Fruit fly (Drosophila melanogaster) whole organism, prepupa: ENCODE measurements around the gene CG31342.
A peak's percentile ranks its signal among the peaks of the same experiment; 100 is the strongest.

ENCODE experiments used
- Blimp-1 ChIP-seq: fragments of 200-800 bp; sonication (Bioruptor generic); optimal IDR thresholded peaks from 3 replicates; lab custom pipeline; 2017; ENCODE audit warnings: missing biosample characterization, missing genetic modification characterization, mild to moderate bottlenecking, moderate library complexity, missing genetic modification reagents
- CG10669 ChIP-seq: fragments of 200-800 bp; sonication (Bioruptor generic); optimal IDR thresholded peaks from 3 replicates; lab custom pipeline; 2018; ENCODE audit warnings: missing biosample characterization, mild to moderate bottlenecking, missing genetic modification characterization, moderate library complexity
- CG11294 ChIP-seq: fragments of 200-800 bp; sonication (Bioruptor generic); IDR thresholded peaks from 2 replicates; pipeline ENCODE4 v1.3.6; 2022; ENCODE audit warnings: missing biosample characterization, missing genetic modification characterization
- CG11762 ChIP-seq: fragments of 200-800 bp; sonication (Bioruptor generic); optimal IDR thresholded peaks from 3 replicates; lab custom pipeline; 2016; ENCODE audit warnings: missing biosample characterization, missing genetic modification characterization; ENCODE audit not compliant: insufficient read depth
- CG11902 ChIP-seq: fragments of 200-800 bp; sonication (Bioruptor generic); optimal IDR thresholded peaks from 3 replicates; lab custom pipeline; 2016; ENCODE audit warnings: missing biosample characterization, missing genetic modification characterization
- CG3032 ChIP-seq: fragments of 200-800 bp; optimal IDR thresholded peaks from 2 replicates; lab custom pipeline; 2019; ENCODE audit warnings: missing biosample characterization, mild to moderate bottlenecking, missing genetic modification characterization, moderate library complexity
- CG31627 ChIP-seq: fragments of 200-800 bp; sonication (Bioruptor generic); optimal IDR thresholded peaks from 3 replicates; lab custom pipeline; 2016; ENCODE audit warnings: missing biosample characterization, missing genetic modification characterization
- CG6276 ChIP-seq: fragments of 200-800 bp; sonication (Bioruptor generic); optimal IDR thresholded peaks from 2 replicates; lab custom pipeline; 2017; ENCODE audit warnings: missing biosample characterization, mild to moderate bottlenecking, missing genetic modification characterization
- CG6792 ChIP-seq: fragments of 200-800 bp; sonication (Bioruptor generic); optimal IDR thresholded peaks from 3 replicates; lab custom pipeline; 2016; ENCODE audit warnings: missing biosample characterization, missing genetic modification characterization
- CG7368 ChIP-seq: fragments of 200-800 bp; sonication (Bioruptor generic); optimal IDR thresholded peaks from 3 replicates; lab custom pipeline; 2016; ENCODE audit warnings: missing biosample characterization, missing genetic modification characterization
- CG8119 ChIP-seq: fragments of 200-800 bp; sonication (Bioruptor generic); IDR thresholded peaks from 3 replicates; pipeline ENCODE4 v1.3.6; 2022; ENCODE audit warnings: missing biosample characterization, missing genetic modification characterization
- CG8632 ChIP-seq: fragments of 200-800 bp; sonication (Bioruptor generic); optimal IDR thresholded peaks from 3 replicates; lab custom pipeline; 2016; ENCODE audit warnings: missing biosample characterization, missing genetic modification characterization
- CG9139 ChIP-seq: fragments of 200-800 bp; sonication (Bioruptor generic); optimal IDR thresholded peaks from 3 replicates; lab custom pipeline; 2017; ENCODE audit warnings: missing biosample characterization, mild to moderate bottlenecking, missing genetic modification characterization
- Eip78C ChIP-seq: fragments of 200-800 bp; sonication (Bioruptor generic); peaks from one replicate; lab custom pipeline; 2016; ENCODE audit warnings: missing biosample characterization, missing genetic modification characterization
- Eip93F ChIP-seq: fragments of 200-800 bp; sonication (Bioruptor generic); optimal IDR thresholded peaks from 2 replicates; lab custom pipeline; 2016; ENCODE audit warnings: missing biosample characterization, mild to moderate bottlenecking, missing genetic modification characterization
- Gug ChIP-seq: fragments of 200-800 bp; sonication (Bioruptor generic); IDR thresholded peaks from 2 replicates; pipeline ENCODE4 v1.3.6; 2022; ENCODE audit warnings: missing biosample characterization, missing genetic modification characterization
- Hr38 ChIP-seq: sonication (Bioruptor generic); optimal IDR thresholded peaks from 2 replicates; lab custom pipeline; 2016; ENCODE audit warnings: missing biosample characterization, missing genetic modification characterization
- Hr4 ChIP-seq: fragments of 200-800 bp; sonication (Bioruptor generic); optimal IDR thresholded peaks from 3 replicates; lab custom pipeline; 2016; ENCODE audit warnings: missing biosample characterization, missing genetic modification characterization
- Lpt ChIP-seq: fragments of 200-800 bp; sonication (Bioruptor generic); optimal IDR thresholded peaks from 3 replicates; lab custom pipeline; 2016; ENCODE audit warnings: missing biosample characterization, missing genetic modification characterization
- OdsH ChIP-seq: fragments of 200-800 bp; sonication (Bioruptor generic); optimal IDR thresholded peaks from 3 replicates; lab custom pipeline; 2016; ENCODE audit warnings: missing biosample characterization, missing genetic modification characterization
- Sox15 ChIP-seq: fragments of 200-800 bp; sonication (Bioruptor generic); optimal IDR thresholded peaks from 3 replicates; lab custom pipeline; 2016; ENCODE audit warnings: missing biosample characterization, missing genetic modification characterization
- acj6 ChIP-seq: fragments of 200-800 bp; sonication (Bioruptor generic); optimal IDR thresholded peaks from 3 replicates; lab custom pipeline; 2016; ENCODE audit warnings: missing biosample characterization, missing genetic modification characterization
- cyc ChIP-seq: fragments of 200-800 bp; sonication (Bioruptor generic); optimal IDR thresholded peaks from 3 replicates; lab custom pipeline; 2016; ENCODE audit warnings: missing biosample characterization, missing genetic modification characterization
- dac ChIP-seq: fragments of 200-800 bp; sonication (Bioruptor generic); optimal IDR thresholded peaks from 2 replicates; lab custom pipeline; 2017; ENCODE audit warnings: missing biosample characterization, mild to moderate bottlenecking, missing genetic modification characterization
- dsx ChIP-seq: fragments of 200-800 bp; optimal IDR thresholded peaks from 3 replicates; lab custom pipeline; 2019; ENCODE audit warnings: missing biosample characterization, mild to moderate bottlenecking, missing genetic modification characterization, moderate library complexity; ENCODE audit not compliant: poor library complexity, severe bottlenecking
- eg ChIP-seq: fragments of 200-800 bp; sonication (Bioruptor generic); IDR thresholded peaks from 3 replicates; pipeline ENCODE4 v1.3.6; 2022; ENCODE audit warnings: missing biosample characterization, missing genetic modification characterization
- esn ChIP-seq: fragments of 200-800 bp; sonication (Bioruptor generic); optimal IDR thresholded peaks from 2 replicates; lab custom pipeline; 2016; ENCODE audit warnings: missing biosample characterization, mild to moderate bottlenecking, missing genetic modification characterization, moderate library complexity
- fd59A ChIP-seq: fragments of 200-800 bp; sonication (Bioruptor generic); optimal IDR thresholded peaks from 2 replicates; lab custom pipeline; 2017; ENCODE audit warnings: missing biosample characterization, mild to moderate bottlenecking, missing genetic modification characterization, missing genetic modification reagents
- fkh ChIP-seq: fragments of 200-800 bp; sonication (Bioruptor generic); optimal IDR thresholded peaks from 3 replicates; lab custom pipeline; 2017; ENCODE audit warnings: missing biosample characterization, mild to moderate bottlenecking, missing genetic modification characterization, moderate library complexity
- lz ChIP-seq: fragments of 200-800 bp; sonication (Bioruptor generic); optimal IDR thresholded peaks from 3 replicates; lab custom pipeline; 2016; ENCODE audit warnings: missing biosample characterization, missing genetic modification characterization
- spab ChIP-seq: fragments of 200-800 bp; sonication (Bioruptor generic); optimal IDR thresholded peaks from 2 replicates; lab custom pipeline; 2017; ENCODE audit warnings: missing biosample characterization, mild to moderate bottlenecking, missing genetic modification characterization, missing genetic modification reagents
- ss ChIP-seq, 2 experiments: fragments of 200-800 bp; sonication (Bioruptor generic); optimal IDR thresholded peaks; 2 replicates in 1 of 2; 3 replicates in 1 of 2; lab custom pipeline; 2017 to 2018; ENCODE audit warnings: mild to moderate bottlenecking in 2 of 2, missing biosample characterization in 2 of 2, missing genetic modification characterization in 2 of 2, moderate library complexity in 1 of 2
- svp ChIP-seq: fragments of 200-800 bp; sonication (Bioruptor generic); peaks from one replicate; lab custom pipeline; 2016; ENCODE audit warnings: missing biosample characterization, missing genetic modification characterization
- topi ChIP-seq: fragments of 200-800 bp; sonication (Bioruptor generic); optimal IDR thresholded peaks from 3 replicates; lab custom pipeline; 2016; ENCODE audit warnings: missing biosample characterization, missing genetic modification characterization
- vri ChIP-seq: fragments of 200-800 bp; sonication (Bioruptor generic); optimal IDR thresholded peaks from 3 replicates; lab custom pipeline; 2016; ENCODE audit warnings: missing biosample characterization, mild to moderate bottlenecking, missing genetic modification characterization

The CG31342 gene

DNA sequence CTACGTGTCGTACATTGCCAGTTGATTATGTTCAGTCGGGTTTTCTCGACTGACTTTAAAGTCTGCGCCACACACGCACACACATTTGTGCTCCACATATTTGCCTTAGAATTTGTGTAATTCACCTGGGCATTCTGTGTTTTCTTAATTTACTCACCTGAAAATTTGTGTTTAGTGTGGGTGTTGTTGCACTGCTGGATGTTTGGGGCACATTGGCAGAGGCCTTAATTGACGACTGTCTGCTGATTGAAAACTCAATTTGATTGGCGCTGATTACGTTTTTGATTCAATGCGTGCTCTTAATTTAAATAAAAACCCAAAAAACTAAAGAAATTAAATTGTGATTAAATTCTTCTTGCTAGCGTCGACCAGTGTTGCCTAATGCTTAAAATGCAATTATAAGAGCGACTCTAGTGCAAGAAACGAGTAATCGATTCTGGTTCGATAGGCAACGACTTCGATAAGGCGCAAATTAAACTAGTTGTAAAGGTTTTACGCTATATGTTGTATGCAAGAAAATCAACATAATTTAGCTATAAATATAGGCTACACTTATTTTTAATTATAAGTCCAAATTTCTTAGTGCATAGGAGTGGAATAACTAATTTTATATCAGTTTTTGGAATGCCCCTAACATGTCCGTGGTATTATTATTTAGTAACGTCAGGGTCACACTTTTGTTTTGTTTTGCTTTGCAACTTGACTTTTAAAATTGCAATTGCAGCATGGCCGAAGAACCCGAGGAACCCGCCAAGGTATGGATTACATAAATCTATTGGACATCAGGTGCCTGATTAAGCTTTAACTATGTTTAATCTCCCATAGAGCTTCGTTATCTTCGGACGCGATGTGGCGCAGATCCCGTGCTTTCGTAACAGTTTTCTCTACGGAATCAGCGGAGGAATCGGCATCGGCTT lies 44.7 kb downstream of the CG31342 start, which contains the start of the genes CG46281 and CG46280 (continued):
- TF ChIP-seq dsx (GFP tag; lab: Kevin White, UChicago) (no peak), CG8632 (no peak), Hr38 (GFP tag; lab: Kevin White, UChicago) (no peak), CG9139 (GFP tag; lab: Kevin White, UChicago) (no peak), fkh (GFP tag; lab: Kevin White, UChicago) (no peak), CG8119 (no peak), Gug (GFP tag; lab: Robert Waterston, UW) (no peak), CG11294 (GFP tag; lab: Robert Waterston, UW) (no peak), Lpt (GFP tag; lab: Kevin White, UChicago) (no peak), cyc (GFP tag; lab: Kevin White, UChicago) (no peak), fd59A (GFP tag; lab: Kevin White, UChicago) (no peak)
- TF ChIP-seq, all 60 proteins: peak for 4

DNA sequence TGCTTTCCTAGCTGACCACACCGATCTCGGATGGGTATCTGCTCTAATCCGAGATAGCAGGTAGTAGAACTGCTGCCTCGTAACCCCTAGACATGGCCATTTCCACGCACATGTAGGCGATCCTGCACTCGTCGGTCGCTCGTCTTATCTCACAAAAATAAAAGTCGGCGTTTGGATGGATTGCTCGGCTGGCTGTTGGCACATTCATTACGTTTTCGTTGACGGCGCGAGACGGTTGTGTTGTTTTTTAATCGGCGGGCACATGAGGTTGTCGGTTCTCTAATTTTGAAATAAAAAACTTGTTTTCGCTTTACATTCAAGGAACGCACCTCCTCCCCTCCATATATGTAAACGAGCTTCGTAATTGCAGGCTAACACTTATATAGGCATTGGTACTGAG lies 46.5 kb downstream of the CG31342 start, which contains the start of gene ry:
ry (plus strand) TSS at position 206 of the 400 bp plus-strand sequence.
- TF ChIP-seq Hr38 (GFP tag; lab: Kevin White, UChicago) (no peak), Eip93F (no peak), CG6792 (no peak), vri (peak; percentile 56), OdsH (no peak), CG7368 (GFP tag; lab: Kevin White, UChicago) (no peak), Sox15 (GFP tag; lab: Kevin White, UChicago) (no peak), eg (no peak), ss (GFP tag; optimal IDR thresholded peaks at IDR 0.05; lab: Kevin White, UChicago) (no peak), CG3032 (tag; lab: Kevin White, UChicago) (no peak), spab (GFP tag; lab: Kevin White, UChicago) (no peak), CG11902 (GFP tag; lab: Kevin White, UChicago) (no peak), CG8632 (no peak), Eip78C (peak; percentile 22)

DNA sequence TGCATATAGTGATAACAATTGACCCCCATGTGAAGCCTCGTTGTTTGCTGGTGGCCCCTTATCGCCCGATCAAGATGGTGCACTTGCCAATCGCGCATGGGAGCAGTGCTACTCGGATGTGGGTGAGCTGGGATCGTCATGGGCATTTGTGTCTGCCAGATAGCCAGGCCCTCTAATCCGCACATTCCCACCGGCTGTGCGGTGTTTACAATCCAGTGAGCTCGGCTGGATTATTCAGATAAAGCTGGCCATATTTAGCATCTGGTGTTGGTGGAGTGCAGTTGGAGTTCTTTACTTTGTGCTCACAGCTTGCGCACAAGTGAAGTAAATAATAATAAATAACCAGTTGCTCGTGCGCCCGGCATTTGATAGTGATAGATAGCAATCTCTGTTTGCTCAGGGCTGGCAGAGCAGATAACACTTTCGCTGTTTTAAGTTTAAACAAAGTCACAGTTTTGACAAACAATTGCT lies 47.2 kb downstream of the CG31342 start:
- TF ChIP-seq CG6276 (GFP tag; lab: Kevin White, UChicago) (no peak), CG11294 (GFP tag; lab: Robert Waterston, UW) (no peak), Hr4 (GFP tag; lab: Kevin White, UChicago) (no peak), dac (GFP tag; lab: Kevin White, UChicago) (no peak), CG31627 (GFP tag; lab: Kevin White, UChicago) (no peak), fkh (GFP tag; lab: Kevin White, UChicago) (peak; percentile 99), lz (no peak), Blimp-1 (no peak), svp (GFP tag; lab: Kevin White, UChicago) (peak; percentile 99), esn (GFP tag; lab: Kevin White, UChicago) (no peak), topi (no peak), ss (GFP tag; optimal IDR thresholded peaks at IDR 0.05; lab: Kevin White, UChicago) (no peak), CG11762 (GFP tag; lab: Kevin White, UChicago) (no peak), Lpt (GFP tag; lab: Kevin White, UChicago) (peak; percentile 3), acj6 (GFP tag; lab: Kevin White, UChicago) (no peak), CG10669 (no peak)
